Worm (Caenorhabditis elegans): ENCODE measurements around the gene F55G1.1.

ce11 chrIV:7468638-7469037 lies 22.9 kb upstream of the F55G1.1 start:
- TF ChIP-seq him-1 (tag; optimal IDR thresholded peaks at IDR 0.05) (no peak), dao-5 (tag; optimal IDR thresholded peaks at IDR 0.05) (no peak)
